Fruit fly (Drosophila melanogaster) whole organism, pupa: ENCODE data around the gene kirre.

ENCODE experiments used
- CG12605 ChIP-seq: fragments of 200-800 bp; sonication (Bioruptor generic); IDR thresholded peaks from 2 replicates; pipeline ENCODE4 v1.3.6; 2022; ENCODE audit warnings: missing biosample characterization, missing genetic modification characterization
- CG14655 ChIP-seq: fragments of 200-800 bp; sonication (Bioruptor generic); optimal IDR thresholded peaks from 3 replicates; lab custom pipeline; 2017; ENCODE audit warnings: mild to moderate bottlenecking, missing biosample characterization, missing genetic modification reagents, missing genetic modification characterization
- CG17806 ChIP-seq: fragments of 200-800 bp; sonication (Bioruptor generic); optimal IDR thresholded peaks from 2 replicates; lab custom pipeline; 2018; ENCODE audit warnings: missing biosample characterization, mild to moderate bottlenecking, missing genetic modification characterization, moderate library complexity
- CG8301 ChIP-seq: fragments of 200-800 bp; sonication (Bioruptor generic); optimal IDR thresholded peaks from 2 replicates; lab custom pipeline; 2018; ENCODE audit warnings: missing biosample characterization, mild to moderate bottlenecking, missing genetic modification characterization
- EcR ChIP-seq: fragments of 200-800 bp; sonication (Bioruptor generic); optimal IDR thresholded peaks from 3 replicates; lab custom pipeline; 2019; ENCODE audit warnings: missing biosample characterization, missing genetic modification characterization, mild to moderate bottlenecking, moderate library complexity, missing genetic modification reagents
- Pif1B ChIP-seq: fragments of 200-800 bp; sonication (Bioruptor generic); optimal IDR thresholded peaks from 3 replicates; lab custom pipeline; 2016; ENCODE audit warnings: missing biosample characterization, missing genetic modification characterization
- Snoo ChIP-seq: fragments of 200-800 bp; sonication (Bioruptor generic); optimal IDR thresholded peaks from 3 replicates; lab custom pipeline; 2017; ENCODE audit warnings: missing biosample characterization, mild to moderate bottlenecking, missing genetic modification characterization, inconsistent platforms

dm6 chrX:2890468-2890867, 150.3 kb downstream of the kirre start, which contains the start of gene CG3526:
- TF ChIP-seq Snoo (tag; lab: Kevin White, UChicago) (no peak), CG17806 (no peak), CG8301 (tag; lab: Kevin White, UChicago) (no peak), Pif1B (GFP tag; lab: Kevin White, UChicago) (no peak), CG12605 (GFP tag; lab: Robert Waterston, UW) (no peak), CG14655 (GFP tag; lab: Kevin White, UChicago) (no peak), EcR (no peak)
